Fruit fly (Drosophila melanogaster) whole organism, embryonic: ENCODE data around the gene CG9498.

Experiments used
- Asciz ChIP-seq: fragments of 200-800 bp; sonication (Bioruptor generic); optimal IDR thresholded peaks from 2 replicates; lab custom pipeline; 2017; ENCODE audit warnings: missing biosample characterization, mild to moderate bottlenecking, missing genetic modification characterization, missing genetic modification reagents
- B-H2 ChIP-seq: fragments of 200-800 bp; sonication (Bioruptor generic); optimal IDR thresholded peaks from 2 replicates; lab custom pipeline; 2018; ENCODE audit warnings: missing biosample characterization, mild to moderate bottlenecking, missing genetic modification characterization
- CG10462 ChIP-seq: fragments of 200-800 bp; sonication (Bioruptor generic); optimal IDR thresholded peaks from 2 replicates; lab custom pipeline; 2016; ENCODE audit warnings: missing biosample characterization, missing genetic modification characterization
- CG11398 ChIP-seq: fragments of 200-800 bp; sonication (Bioruptor generic); optimal IDR thresholded peaks from 2 replicates; lab custom pipeline; 2016; ENCODE audit warnings: missing biosample characterization, missing genetic modification characterization
- CG12391 ChIP-seq: fragments of 200-800 bp; sonication (Bioruptor generic); optimal IDR thresholded peaks from 3 replicates; lab custom pipeline; 2018; ENCODE audit warnings: missing biosample characterization, mild to moderate bottlenecking, missing genetic modification characterization, moderate library complexity
- CG13123 ChIP-seq: fragments of 200-800 bp; sonication (Bioruptor generic); optimal IDR thresholded peaks from 2 replicates; lab custom pipeline; 2016; ENCODE audit warnings: missing biosample characterization, missing genetic modification characterization
- CG13624 ChIP-seq: fragments of 200-800 bp; sonication (Bioruptor generic); optimal IDR thresholded peaks from 2 replicates; lab custom pipeline; 2016; ENCODE audit warnings: missing biosample characterization, missing genetic modification characterization
- CG13894 ChIP-seq: fragments of 200-800 bp; sonication (Bioruptor generic); optimal IDR thresholded peaks from 3 replicates; lab custom pipeline; 2018; ENCODE audit warnings: missing biosample characterization, mild to moderate bottlenecking, missing genetic modification characterization, moderate library complexity
- CG14965 ChIP-seq: fragments of 200-800 bp; sonication (Bioruptor generic); optimal IDR thresholded peaks from 2 replicates; lab custom pipeline; 2016; ENCODE audit warnings: missing biosample characterization, missing genetic modification characterization, borderline replicate concordance
- CG15696 ChIP-seq: fragments of 200-800 bp; sonication (Bioruptor generic); optimal IDR thresholded peaks from 2 replicates; lab custom pipeline; 2019; ENCODE audit warnings: missing biosample characterization, mild to moderate bottlenecking, missing genetic modification characterization, moderate library complexity
- CG16815 ChIP-seq: fragments of 200-800 bp; sonication (Bioruptor generic); optimal IDR thresholded peaks from 3 replicates; lab custom pipeline; 2017; ENCODE audit warnings: missing biosample characterization, mild to moderate bottlenecking, missing genetic modification characterization
- CG17385 ChIP-seq: fragments of 200-800 bp; sonication (Bioruptor generic); optimal IDR thresholded peaks from 3 replicates; lab custom pipeline; 2018; ENCODE audit warnings: missing biosample characterization, mild to moderate bottlenecking, missing genetic modification characterization
- CG18599 ChIP-seq: fragments of 200-800 bp; sonication (Bioruptor generic); optimal IDR thresholded peaks from 3 replicates; lab custom pipeline; 2017; ENCODE audit warnings: missing biosample characterization, missing genetic modification characterization, mild to moderate bottlenecking, moderate library complexity, missing genetic modification reagents
- CG3065 ChIP-seq: fragments of 200-800 bp; sonication (Bioruptor generic); optimal IDR thresholded peaks from 2 replicates; lab custom pipeline; 2016; ENCODE audit warnings: missing biosample characterization, missing genetic modification characterization
- CG33213 ChIP-seq: fragments of 200-800 bp; sonication (Bioruptor generic); optimal IDR thresholded peaks from 3 replicates; lab custom pipeline; 2016; ENCODE audit warnings: missing biosample characterization, missing genetic modification characterization
- CG42726 ChIP-seq: fragments of 200-800 bp; sonication (Bioruptor generic); IDR thresholded peaks from 2 replicates; pipeline ENCODE4 v1.3.6; 2022; ENCODE audit warnings: missing biosample characterization, missing genetic modification characterization; ENCODE audit not compliant: partially characterized antibody
- CG4360 ChIP-seq: fragments of 200-800 bp; sonication (Bioruptor generic); IDR thresholded peaks from 2 replicates; pipeline ENCODE4 v1.3.6; 2022; ENCODE audit warnings: missing biosample characterization, missing genetic modification characterization
- CG4404 ChIP-seq: fragments of 200-800 bp; sonication (Bioruptor generic); IDR thresholded peaks from 2 replicates; pipeline ENCODE4 v1.3.6; 2022; ENCODE audit warnings: missing biosample characterization, missing genetic modification characterization
- CG6689 ChIP-seq: fragments of 200-800 bp; sonication (Bioruptor generic); IDR thresholded peaks from 2 replicates; pipeline ENCODE4 v1.3.6; 2022; ENCODE audit warnings: missing biosample characterization, missing genetic modification characterization
- CG7928 ChIP-seq: fragments of 200-800 bp; sonication (Bioruptor generic); optimal IDR thresholded peaks from 2 replicates; lab custom pipeline; 2017; ENCODE audit warnings: missing biosample characterization, mild to moderate bottlenecking, missing genetic modification characterization
- CG7963 ChIP-seq: fragments of 200-800 bp; sonication (Bioruptor generic); IDR thresholded peaks from 3 replicates; pipeline ENCODE4 v1.3.6; 2022; ENCODE audit warnings: missing biosample characterization, missing genetic modification characterization; ENCODE audit not compliant: partially characterized antibody
- CG7987 ChIP-seq: fragments of 200-800 bp; sonication (Bioruptor generic); optimal IDR thresholded peaks from 2 replicates; lab custom pipeline; 2018; ENCODE audit warnings: missing biosample characterization, mild to moderate bottlenecking, missing genetic modification characterization, moderate library complexity
- CG8478 ChIP-seq: fragments of >200 bp; optimal IDR thresholded peaks from 2 replicates; lab custom pipeline; 2018
- CHES-1-like ChIP-seq: fragments of 200-800 bp; sonication (Bioruptor generic); optimal IDR thresholded peaks from 2 replicates; lab custom pipeline; 2016; ENCODE audit warnings: missing biosample characterization, missing genetic modification characterization
- Pdp1 ChIP-seq, 2 experiments: fragments of 200-800 bp; sonication (Bioruptor generic); optimal IDR thresholded peaks; 3 replicates each; lab custom pipeline; 2016; ENCODE audit warnings: missing biosample characterization in 2 of 2, missing genetic modification characterization in 2 of 2, mild to moderate bottlenecking in 1 of 2, moderate library complexity in 1 of 2
- Ptx1 ChIP-seq: fragments of 200-800 bp; sonication (Bioruptor generic); IDR thresholded peaks from 2 replicates; pipeline ENCODE4 v1.3.6; 2022; ENCODE audit warnings: missing biosample characterization, missing genetic modification characterization
- Ravus ChIP-seq: fragments of 200-800 bp; sonication (Bioruptor generic); IDR thresholded peaks from 2 replicates; pipeline ENCODE4 v1.3.6; 2022; ENCODE audit warnings: missing biosample characterization, missing genetic modification characterization
- Scr ChIP-seq: fragments of 200-800 bp; sonication (Bioruptor generic); IDR thresholded peaks from 2 replicates; pipeline ENCODE4 v1.3.6; 2022; ENCODE audit warnings: missing biosample characterization, missing genetic modification characterization; ENCODE audit not compliant: partially characterized antibody
- Sox102F ChIP-seq: fragments of 200-800 bp; sonication (Bioruptor generic); optimal IDR thresholded peaks from 2 replicates; lab custom pipeline; 2018; ENCODE audit warnings: missing biosample characterization, mild to moderate bottlenecking, missing genetic modification characterization, moderate library complexity
- Sry-δ ChIP-seq: fragments of 200-800 bp; sonication (Bioruptor generic); optimal IDR thresholded peaks from 2 replicates; lab custom pipeline; 2016; ENCODE audit warnings: missing biosample characterization, missing genetic modification characterization
- Tbp ChIP-seq: fragments of >200 bp; optimal IDR thresholded peaks from 2 replicates; lab custom pipeline; 2018; ENCODE audit warnings: missing biosample characterization, missing genetic modification characterization
- Vsx1 ChIP-seq: fragments of 200-800 bp; sonication (Bioruptor generic); optimal IDR thresholded peaks from 2 replicates; lab custom pipeline; 2017; ENCODE audit warnings: missing biosample characterization, mild to moderate bottlenecking, missing genetic modification characterization, missing genetic modification reagents
- YL-1 ChIP-seq: fragments of 200-800 bp; sonication (Bioruptor generic); optimal IDR thresholded peaks from 3 replicates; lab custom pipeline; 2017; ENCODE audit warnings: missing biosample characterization, mild to moderate bottlenecking, missing genetic modification characterization
- aop ChIP-seq: fragments of 200-800 bp; sonication (Bioruptor generic); IDR thresholded peaks from 2 replicates; pipeline ENCODE4 v1.3.6; 2022; ENCODE audit warnings: missing biosample characterization, missing genetic modification characterization
- corto ChIP-seq: fragments of 200-800 bp; sonication (Bioruptor generic); optimal IDR thresholded peaks from 2 replicates; lab custom pipeline; 2016; ENCODE audit warnings: missing biosample characterization, mild to moderate bottlenecking, missing genetic modification characterization, moderate library complexity
- crc ChIP-seq: fragments of 200-800 bp; sonication (Bioruptor generic); optimal IDR thresholded peaks from 2 replicates; lab custom pipeline; 2016; ENCODE audit warnings: missing biosample characterization, missing genetic modification characterization
- dan ChIP-seq: fragments of 200-800 bp; sonication (Bioruptor generic); IDR thresholded peaks from 2 replicates; pipeline ENCODE4 v1.3.6; 2022; ENCODE audit warnings: missing biosample characterization, missing genetic modification characterization
- fd102C ChIP-seq: fragments of 200-800 bp; sonication (Bioruptor generic); optimal IDR thresholded peaks from 2 replicates; lab custom pipeline; 2018; ENCODE audit warnings: missing biosample characterization, mild to moderate bottlenecking, missing genetic modification characterization, moderate library complexity
- gcm ChIP-seq: fragments of 200-800 bp; sonication (Bioruptor generic); optimal IDR thresholded peaks from 2 replicates; lab custom pipeline; 2019; ENCODE audit warnings: missing biosample characterization, mild to moderate bottlenecking, missing genetic modification characterization, moderate library complexity
- hb ChIP-seq: fragments of 200-800 bp; sonication (Bioruptor generic); IDR thresholded peaks from 3 replicates; pipeline ENCODE4 v1.3.6; 2022; ENCODE audit warnings: missing biosample characterization, missing genetic modification characterization; ENCODE audit not compliant: partially characterized antibody
- ind ChIP-seq: fragments of 200-800 bp; sonication (Bioruptor generic); optimal IDR thresholded peaks from 3 replicates; lab custom pipeline; 2016; ENCODE audit warnings: missing biosample characterization, missing genetic modification characterization
- lmd ChIP-seq: fragments of 200-800 bp; sonication (Bioruptor generic); IDR thresholded peaks from 2 replicates; pipeline ENCODE4 v1.3.6; 2022; ENCODE audit warnings: missing biosample characterization, missing genetic modification characterization
- nerfin-2 ChIP-seq: fragments of 200-800 bp; sonication (Bioruptor generic); IDR thresholded peaks from 2 replicates; pipeline ENCODE4 v1.3.6; 2022; ENCODE audit warnings: missing biosample characterization, missing genetic modification characterization; ENCODE audit not compliant: partially characterized antibody
- nmo ChIP-seq: fragments of 200-800 bp; sonication (Bioruptor generic); optimal IDR thresholded peaks from 2 replicates; lab custom pipeline; 2018; ENCODE audit warnings: missing biosample characterization, mild to moderate bottlenecking, missing genetic modification characterization, moderate library complexity
- org-1 ChIP-seq: fragments of 200-800 bp; sonication (Bioruptor generic); optimal IDR thresholded peaks from 2 replicates; lab custom pipeline; 2017; ENCODE audit warnings: missing biosample characterization, missing genetic modification characterization
- pb ChIP-seq: fragments of 200-800 bp; sonication (Bioruptor generic); optimal IDR thresholded peaks from 3 replicates; lab custom pipeline; 2016; ENCODE audit warnings: missing biosample characterization, missing genetic modification characterization
- sd ChIP-seq: fragments of 200-800 bp; sonication (Bioruptor generic); optimal IDR thresholded peaks from 3 replicates; lab custom pipeline; 2018; ENCODE audit warnings: missing biosample characterization, mild to moderate bottlenecking, missing genetic modification characterization, moderate library complexity
- stc ChIP-seq: fragments of 200-800 bp; sonication (Bioruptor generic); IDR thresholded peaks from 2 replicates; pipeline ENCODE4 v1.3.6; 2022; ENCODE audit warnings: missing biosample characterization, missing genetic modification characterization
- tin ChIP-seq: fragments of 200-800 bp; sonication (Bioruptor generic); optimal IDR thresholded peaks from 3 replicates; lab custom pipeline; 2016; ENCODE audit warnings: missing biosample characterization, missing genetic modification characterization
- tll ChIP-seq, 2 experiments: fragments of 200-800 bp in 1 of 2; fragments of >200 bp in 1 of 2; sonication (Bioruptor generic) in 1 of 2; optimal IDR thresholded peaks; 2 replicates each; lab custom pipeline; 2017 to 2019; ENCODE audit warnings: missing biosample characterization in 2 of 2, missing genetic modification characterization in 2 of 2, mild to moderate bottlenecking in 1 of 2, moderate library complexity in 1 of 2
- z ChIP-seq: fragments of 200-800 bp; sonication (Bioruptor generic); IDR thresholded peaks from 3 replicates; pipeline ENCODE4 v1.3.6; 2022; ENCODE audit warnings: missing biosample characterization, missing genetic modification characterization

Gene CG9498

DNA sequence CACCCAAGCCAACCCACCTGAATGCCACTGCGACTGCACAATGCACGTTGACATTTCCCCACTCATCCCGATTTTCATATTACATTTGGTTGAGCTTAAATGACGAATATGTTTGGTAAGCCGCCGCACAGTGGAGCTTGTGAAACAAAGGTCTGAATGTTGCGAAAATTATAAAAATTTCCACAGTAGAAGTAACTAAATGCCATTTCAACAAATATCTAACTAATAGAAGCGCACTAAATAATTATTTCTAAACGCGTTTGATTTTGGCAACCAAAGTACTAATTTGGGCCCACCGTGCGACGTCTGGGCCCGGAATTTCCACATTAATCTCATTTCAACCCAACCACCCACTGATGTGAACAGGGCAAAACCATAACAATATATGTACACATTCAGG is 43.9 kb downstream of the CG9498 start (continued):
- no peak for TF ChIP-seq CG13123 (GFP tag; lab: Kevin White, UChicago)
- TF ChIP-seq CG8478, result no peak
- TF ChIP-seq ind (GFP tag; lab: Kevin White, UChicago), result peak; percentile 15
- TF ChIP-seq Sox102F (GFP tag; lab: Kevin White, UChicago), result peak; percentile 59
- no peak for TF ChIP-seq Scr (GFP tag; lab: Robert Waterston, UW)
- no peak for TF ChIP-seq CG7928
- no peak for TF ChIP-seq CG14965 (GFP tag; lab: Kevin White, UChicago)
- no peak for TF ChIP-seq Sry-δ (GFP tag; lab: Kevin White, UChicago)
- no peak for TF ChIP-seq hb (GFP tag; lab: Robert Waterston, UW)
- TF ChIP-seq Ravus (GFP tag; lab: Robert Waterston, UW), result no peak
- no peak for TF ChIP-seq dan (GFP tag; lab: Robert Waterston, UW)
- no peak for TF ChIP-seq CG13894 (tag; lab: Kevin White, UChicago)
- TF ChIP-seq Ptx1 (GFP tag; lab: Robert Waterston, UW), result peak; percentile 33; the same call in 1 of the 2 replicates
- TF ChIP-seq aop (GFP tag; lab: Robert Waterston, UW), result no peak
- TF ChIP-seq lmd (GFP tag; lab: Robert Waterston, UW), result 0 out of 2 replicates have a peak, but pooled peaks have one; percentile 13
- no peak for TF ChIP-seq CG16815
- TF ChIP-seq CG17385 (GFP tag; lab: Kevin White, UChicago), result no peak
- TF ChIP-seq nmo (GFP tag; lab: Kevin White, UChicago), result peak; percentile 14
- TF ChIP-seq nerfin-2, result no peak
- TF ChIP-seq org-1 (GFP tag; lab: Kevin White, UChicago), result no peak
- TF ChIP-seq CG18599, result peak; percentile 48
- TF ChIP-seq Vsx1, result no peak
- no peak for TF ChIP-seq CG7987 (GFP tag; lab: Kevin White, UChicago)
- no peak for TF ChIP-seq crc (GFP tag; lab: Kevin White, UChicago)
- TF ChIP-seq B-H2, result no peak
- no peak for TF ChIP-seq Pdp1 (GFP tag; optimal IDR thresholded peaks at IDR 0.05; lab: Kevin White, UChicago)
- peak; percentile 17 for TF ChIP-seq tin (GFP tag; lab: Kevin White, UChicago)
- no peak for TF ChIP-seq CG33213
- no peak for TF ChIP-seq CG11398
- no peak for TF ChIP-seq CG4360 (GFP tag; lab: Robert Waterston, UW)
- TF ChIP-seq CG3065 (GFP tag; lab: Kevin White, UChicago), result no peak
- no peak for TF ChIP-seq CG4404 (GFP tag; lab: Robert Waterston, UW)
- no peak for TF ChIP-seq CG10462 (GFP tag; lab: Kevin White, UChicago)
- TF ChIP-seq CG15696 (tag; lab: Kevin White, UChicago), result no peak
- no peak for TF ChIP-seq stc
- no peak for TF ChIP-seq corto (GFP tag; lab: Kevin White, UChicago)
- TF ChIP-seq z (GFP tag; lab: Robert Waterston, UW), result no peak
- peak; percentile 7 for TF ChIP-seq CG12391 (tag; lab: Kevin White, UChicago)
- TF ChIP-seq tll (GFP tag; optimal IDR thresholded peaks at IDR 0.05; lab: Kevin White, UChicago), result no peak
- no peak for TF ChIP-seq pb (GFP tag; lab: Kevin White, UChicago)
- TF ChIP-seq CG6689 (GFP tag; lab: Robert Waterston, UW), result 0 out of 2 replicates have a peak, but pooled peaks have one; percentile 15
- TF ChIP-seq fd102C (GFP tag; lab: Kevin White, UChicago), result no peak
- TF ChIP-seq Tbp (GFP tag; lab: Kevin White, UChicago), result no peak
- no peak for TF ChIP-seq YL-1
- TF ChIP-seq CG42726 (GFP tag; lab: Robert Waterston, UW), result no peak
- TF ChIP-seq sd, result no peak
- TF ChIP-seq CG13624 (GFP tag; lab: Kevin White, UChicago), result no peak
- no peak for TF ChIP-seq Asciz (GFP tag; lab: Kevin White, UChicago)
- no peak for TF ChIP-seq gcm (GFP tag; lab: Kevin White, UChicago)
- TF ChIP-seq CHES-1-like, result no peak
- no peak for TF ChIP-seq CG7963
